Fruit fly (Drosophila melanogaster): Measurements from ENCODE around the gene Fmr1.

Fmr1 gene

dm6 chr3R:10062324-10062723 lies 47.6 kb downstream of the Fmr1 start, which contains the start of gene CG33630:
Gene CG33630 (plus strand): TSS chr3R:10062624.
- TF ChIP-seq Dif (GFP tag; optimal IDR thresholded peaks at IDR 0.05; ENCODE audit: partially characterized antibody): no peak
- TF ChIP-seq OdsH (GFP tag; optimal IDR thresholded peaks at IDR 0.05): no peak
- no peak for TF ChIP-seq Dfd (GFP tag; optimal IDR thresholded peaks at IDR 0.05)
- TF ChIP-seq psq (GFP tag; optimal IDR thresholded peaks at IDR 0.05): no peak
- no peak for TF ChIP-seq h (GFP tag; optimal IDR thresholded peaks at IDR 0.05)
- TF ChIP-seq Sp1 (GFP tag; optimal IDR thresholded peaks at IDR 0.05): no peak
- TF ChIP-seq Rel (GFP tag; optimal IDR thresholded peaks at IDR 0.05): no peak
- TF ChIP-seq Rel (tag; optimal IDR thresholded peaks at IDR 0.05): no peak
- TF ChIP-seq woc (GFP tag; optimal IDR thresholded peaks at IDR 0.05): no peak
- TF ChIP-seq br (GFP tag; optimal IDR thresholded peaks at IDR 0.05): no peak
- no peak for TF ChIP-seq Vsx2 (GFP tag; optimal IDR thresholded peaks at IDR 0.05; ENCODE audit: partially characterized antibody)
- TF ChIP-seq GATAd (GFP tag; optimal IDR thresholded peaks at IDR 0.05): no peak
- no peak for TF ChIP-seq CG32264 (GFP tag; optimal IDR thresholded peaks at IDR 0.05)
- no peak for TF ChIP-seq Jra (GFP tag; optimal IDR thresholded peaks at IDR 0.05)
- TF ChIP-seq CG9705 (GFP tag; optimal IDR thresholded peaks at IDR 0.05): no peak

- TF ChIP-seq psq (GFP tag; optimal IDR thresholded peaks at IDR 0.05) (no peak), jim (GFP tag; optimal IDR thresholded peaks at IDR 0.05) (no peak), Myc (optimal IDR thresholded peaks at IDR 0.05) (no peak), dl (GFP tag; optimal IDR thresholded peaks at IDR 0.05; ENCODE audit: insufficient read depth in 1 of 2, partially characterized antibody in 2 of 2) (no peak), ey (GFP tag; optimal IDR thresholded peaks at IDR 0.05) (no peak), CG32264 (GFP tag; optimal IDR thresholded peaks at IDR 0.05) (no peak)
Observed at dm6 chr3R:10059952-10060351, 50.0 kb downstream of the Fmr1 start, which contains the start of gene Npc2c. Gene Npc2c (plus strand): TSS chr3R:10060252.

- TF ChIP-seq dl (GFP tag; optimal IDR thresholded peaks at IDR 0.05; ENCODE audit: insufficient read depth in 1 of 2, partially characterized antibody in 2 of 2): no peak
- no peak for TF ChIP-seq Vsx2 (GFP tag; optimal IDR thresholded peaks at IDR 0.05; ENCODE audit: partially characterized antibody)
- no peak for TF ChIP-seq OdsH (GFP tag; optimal IDR thresholded peaks at IDR 0.05)
- no peak for TF ChIP-seq Rel (GFP tag; optimal IDR thresholded peaks at IDR 0.05)
- no peak for TF ChIP-seq Rel (tag; optimal IDR thresholded peaks at IDR 0.05)
- no peak for TF ChIP-seq Dfd (GFP tag; optimal IDR thresholded peaks at IDR 0.05)
- TF ChIP-seq lola (GFP tag; optimal IDR thresholded peaks at IDR 0.05): no peak
- TF ChIP-seq dsf (GFP tag; optimal IDR thresholded peaks at IDR 0.05; ENCODE audit: borderline replicate concordance): no peak
- no peak for TF ChIP-seq rgr (GFP tag; optimal IDR thresholded peaks at IDR 0.05)
- no peak for TF ChIP-seq Myc (optimal IDR thresholded peaks at IDR 0.05)
- no peak for TF ChIP-seq h (GFP tag; optimal IDR thresholded peaks at IDR 0.05)
- TF ChIP-seq Hr78 (GFP tag; optimal IDR thresholded peaks at IDR 0.05): no peak
- no peak for TF ChIP-seq sv (GFP tag; optimal IDR thresholded peaks at IDR 0.05)
- TF ChIP-seq CrebA (GFP tag; optimal IDR thresholded peaks at IDR 0.05; ENCODE audit: borderline replicate concordance): no peak
- no peak for TF ChIP-seq woc (GFP tag; optimal IDR thresholded peaks at IDR 0.05)
Observed at dm6 chr3R:10059358-10059757, 50.6 kb downstream of the Fmr1 start.

dm6 chr3R:10056647-10057046 lies 53.3 kb downstream of the Fmr1 start:
- TF ChIP-seq Hr78 (GFP tag; optimal IDR thresholded peaks at IDR 0.05) (no peak), woc (GFP tag; optimal IDR thresholded peaks at IDR 0.05) (no peak), dl (GFP tag; optimal IDR thresholded peaks at IDR 0.05; ENCODE audit: insufficient read depth in 1 of 2, partially characterized antibody in 2 of 2) (no peak), jim (GFP tag; optimal IDR thresholded peaks at IDR 0.05) (no peak), OdsH (GFP tag; optimal IDR thresholded peaks at IDR 0.05) (no peak), Jra (GFP tag; optimal IDR thresholded peaks at IDR 0.05) (no peak), tai (GFP tag; optimal IDR thresholded peaks at IDR 0.05) (no peak), brk (GFP tag; optimal IDR thresholded peaks at IDR 0.05) (no peak), sage (GFP tag; optimal IDR thresholded peaks at IDR 0.05) (no peak), dmrt93B (GFP tag; optimal IDR thresholded peaks at IDR 0.05) (no peak), GATAd (GFP tag; optimal IDR thresholded peaks at IDR 0.05) (no peak), sv (GFP tag; optimal IDR thresholded peaks at IDR 0.05) (no peak), psq (GFP tag; optimal IDR thresholded peaks at IDR 0.05) (no peak), Myc (optimal IDR thresholded peaks at IDR 0.05) (no peak), Dfd (GFP tag; optimal IDR thresholded peaks at IDR 0.05) (no peak), fru (GFP tag; optimal IDR thresholded peaks at IDR 0.05) (no peak), pan (optimal IDR thresholded peaks at IDR 0.05) (no peak), rgr (GFP tag; optimal IDR thresholded peaks at IDR 0.05) (no peak)

dm6 chr3R:10055951-10056350 lies 54.0 kb downstream of the Fmr1 start, which contains the start of gene Npc2d:
Gene Npc2d (minus strand): TSS chr3R:10056083.
- TF ChIP-seq Hnf4 (GFP tag; optimal IDR thresholded peaks at IDR 0.05): no peak
- TF ChIP-seq br (GFP tag; optimal IDR thresholded peaks at IDR 0.05): no peak
- TF ChIP-seq foxo (GFP tag; optimal IDR thresholded peaks at IDR 0.05): no peak
- no peak for TF ChIP-seq CrebA (GFP tag; optimal IDR thresholded peaks at IDR 0.05; ENCODE audit: borderline replicate concordance)
- no peak for TF ChIP-seq h (GFP tag; optimal IDR thresholded peaks at IDR 0.05)
- TF ChIP-seq usp (GFP tag; optimal IDR thresholded peaks at IDR 0.05): no peak
- TF ChIP-seq Hr83 (GFP tag; optimal IDR thresholded peaks at IDR 0.05; ENCODE audit: poor library complexity, severe bottlenecking): no peak
- TF ChIP-seq HLH106 (tag; optimal IDR thresholded peaks at IDR 0.05): no peak
- TF ChIP-seq woc (GFP tag; optimal IDR thresholded peaks at IDR 0.05): no peak
- TF ChIP-seq jim (GFP tag; optimal IDR thresholded peaks at IDR 0.05): no peak
- TF ChIP-seq GATAd (GFP tag; optimal IDR thresholded peaks at IDR 0.05): no peak
- no peak for TF ChIP-seq CG32264 (GFP tag; optimal IDR thresholded peaks at IDR 0.05)
- no peak for TF ChIP-seq Myc (optimal IDR thresholded peaks at IDR 0.05)
- no peak for TF ChIP-seq ey (GFP tag; optimal IDR thresholded peaks at IDR 0.05)
